Worm (Caenorhabditis elegans): Measurements from ENCODE around the gene Y22D7AL.11.

ce11 chrIII:1603776-1604175, 30.4 kb downstream of the Y22D7AL.11 start:
- TF ChIP-seq T22C8.4 (GFP tag; IDR thresholded peaks at IDR 0.05) (no peak), cog-1 (tag; optimal IDR thresholded peaks at IDR 0.05) (no peak), med-1 (GFP tag; optimal IDR thresholded peaks at IDR 0.05; ENCODE audit: insufficient read depth) (no peak), ztf-29 (GFP tag; IDR thresholded peaks at IDR 0.05) (no peak), flt-1 (GFP tag; IDR thresholded peaks at IDR 0.05) (no peak), tab-1 (GFP tag; IDR thresholded peaks at IDR 0.05) (peak; percentile 28; the same call in 1 of the 2 replicates), ztf-23 (GFP tag; IDR thresholded peaks at IDR 0.05) (no peak), klf-2 (GFP tag; conservative IDR thresholded peaks at IDR 0.05) (no peak), ref-1 (GFP tag; conservative IDR thresholded peaks at IDR 0.05) (no peak)

Data from whole organism, midembryonic.